Worm (Caenorhabditis elegans): ENCODE measurements around the gene ZK945.7.

The ZK945.7 gene

ce11 chrII:10098428-10098827 is 9.8 kb downstream of the ZK945.7 start:
- no peak for TF ChIP-seq pqm-1 (tag; optimal IDR thresholded peaks at IDR 0.05)
- TF ChIP-seq grh-1 (GFP tag; IDR thresholded peaks at IDR 0.05) = no peak

- TF ChIP-seq C04F5.9 (tag; optimal IDR thresholded peaks at IDR 0.05) (no peak), ceh-8 (GFP tag; optimal IDR thresholded peaks at IDR 0.05) (no peak), lir-3 (tag; optimal IDR thresholded peaks at IDR 0.05; ENCODE audit: poor library complexity) (no peak), unc-30 (tag; optimal IDR thresholded peaks at IDR 0.05) (no peak), sox-4 (tag; optimal IDR thresholded peaks at IDR 0.05) (no peak), efl-1 (optimal IDR thresholded peaks at IDR 0.05) (no peak), efl-1 (GFP tag; optimal IDR thresholded peaks at IDR 0.05 in 1 of 2) (no peak), Y116A8C.19 (tag; optimal IDR thresholded peaks at IDR 0.05; ENCODE audit: borderline replicate concordance) (no peak), hpl-2 (GFP tag; optimal IDR thresholded peaks at IDR 0.05) (no peak), nhr-76 (tag; optimal IDR thresholded peaks at IDR 0.05) (no peak), fos-1 (tag; optimal IDR thresholded peaks at IDR 0.05) (no peak), elt-2 (tag; optimal IDR thresholded peaks at IDR 0.05) (peak; percentile 6), lsy-2 (tag; optimal IDR thresholded peaks at IDR 0.05) (no peak), tlp-1 (tag; optimal IDR thresholded peaks at IDR 0.05) (peak; percentile 23)
Observed at ce11 chrII:10095224-10095623, 13.1 kb downstream of the ZK945.7 start.

ce11 chrII:10094190-10094923 is 13.9 kb downstream of the ZK945.7 start, which contains the start of gene lact-2:
TSS of gene lact-2 (plus strand) at chrII:10094873.
- TF ChIP-seq blmp-1 (tag; optimal IDR thresholded peaks at IDR 0.05) (peak; percentile 36), efl-1 (optimal IDR thresholded peaks at IDR 0.05) (no peak), efl-1 (GFP tag; optimal IDR thresholded peaks at IDR 0.05 in 1 of 2) (peak in 1 of 2 experiments; percentile 87), elt-2 (tag; optimal IDR thresholded peaks at IDR 0.05) (peak; percentile 57), F16B12.6 (tag; optimal IDR thresholded peaks at IDR 0.05) (no peak)

ce11 chrII:10093120-10093519 is 15.2 kb downstream of the ZK945.7 start:
- no peak for TF ChIP-seq lsy-2 (tag; optimal IDR thresholded peaks at IDR 0.05)
- TF ChIP-seq efl-1 (optimal IDR thresholded peaks at IDR 0.05) = no peak
- TF ChIP-seq efl-1 (GFP tag; optimal IDR thresholded peaks at IDR 0.05 in 1 of 2) = peak in 1 of 2 experiments; percentile 79

- TF ChIP-seq pqm-1 (tag; optimal IDR thresholded peaks at IDR 0.05) = no peak
- no peak for TF ChIP-seq C04F5.9 (tag; optimal IDR thresholded peaks at IDR 0.05)
- no peak for TF ChIP-seq ets-5 (GFP tag; IDR thresholded peaks at IDR 0.05)
- TF ChIP-seq lin-39 (tag; optimal IDR thresholded peaks at IDR 0.05) = no peak
- TF ChIP-seq blmp-1 (tag; optimal IDR thresholded peaks at IDR 0.05) = no peak
- no peak for TF ChIP-seq xbp-1 (tag; optimal IDR thresholded peaks at IDR 0.05)
- no peak for TF ChIP-seq sox-4 (tag; optimal IDR thresholded peaks at IDR 0.05)
- no peak for TF ChIP-seq alr-1 (tag; optimal IDR thresholded peaks at IDR 0.05; ENCODE audit: borderline replicate concordance)
- no peak for TF ChIP-seq elt-2 (tag; optimal IDR thresholded peaks at IDR 0.05)
- TF ChIP-seq nhr-19 (GFP tag; conservative IDR thresholded peaks at IDR 0.05) = no peak
Observed at ce11 chrII:10084482-10084881, 23.8 kb downstream of the ZK945.7 start.

ce11 chrII:10075794-10076193 is 32.5 kb downstream of the ZK945.7 start:
- TF ChIP-seq hlh-4 (tag; optimal IDR thresholded peaks at IDR 0.05) = no peak
- peak; percentile 3 for TF ChIP-seq nhr-77 (tag; optimal IDR thresholded peaks at IDR 0.05)
- TF ChIP-seq efl-1 (optimal IDR thresholded peaks at IDR 0.05) = no peak
- no peak for TF ChIP-seq efl-1 (GFP tag; optimal IDR thresholded peaks at IDR 0.05 in 1 of 2)
- peak; percentile 24 for TF ChIP-seq lin-14 (GFP tag; optimal IDR thresholded peaks at IDR 0.05)

ce11 chrII:10073986-10074385 is 34.3 kb downstream of the ZK945.7 start:
- TF ChIP-seq nhr-19 (GFP tag; conservative IDR thresholded peaks at IDR 0.05) (no peak), nhr-90 (tag; optimal IDR thresholded peaks at IDR 0.05; ENCODE audit: poor library complexity) (no peak), ztf-4 (tag; optimal IDR thresholded peaks at IDR 0.05) (no peak), aha-1 (tag; optimal IDR thresholded peaks at IDR 0.05) (no peak), nhr-237 (tag; optimal IDR thresholded peaks at IDR 0.05) (no peak), nhr-12 (tag; optimal IDR thresholded peaks at IDR 0.05) (no peak), nhr-11 (tag; optimal IDR thresholded peaks at IDR 0.05) (no peak), efl-1 (optimal IDR thresholded peaks at IDR 0.05) (no peak), efl-1 (GFP tag; optimal IDR thresholded peaks at IDR 0.05 in 1 of 2) (no peak), nhr-47 (tag; optimal IDR thresholded peaks at IDR 0.05) (no peak), lin-13 (GFP tag; optimal IDR thresholded peaks at IDR 0.05) (no peak), rnt-1 (tag; optimal IDR thresholded peaks at IDR 0.05) (no peak), mep-1 (tag; optimal IDR thresholded peaks at IDR 0.05) (no peak), ceh-82 (tag; optimal IDR thresholded peaks at IDR 0.05) (no peak), nhr-77 (tag; optimal IDR thresholded peaks at IDR 0.05) (no peak), irx-1 (tag; optimal IDR thresholded peaks at IDR 0.05) (no peak), elt-3 (tag; optimal IDR thresholded peaks at IDR 0.05) (peak in 5 of 6 experiments; percentile 79 to 97 (median 95)), hpl-2 (GFP tag; optimal IDR thresholded peaks at IDR 0.05) (no peak), lin-14 (GFP tag; optimal IDR thresholded peaks at IDR 0.05) (peak; percentile 42)
